Fruit fly (Drosophila melanogaster) whole organism, wandering third instar larva: ENCODE data around the gene CG12420.

Experiments
- Abd-B ChIP-seq: fragments of >200 bp; optimal IDR thresholded peaks from 2 replicates; lab custom pipeline; 2017; ENCODE audit warnings: missing biosample characterization, missing genetic modification characterization
- CG32264 ChIP-seq: fragments of 200-800 bp; sonication (Bioruptor generic); optimal IDR thresholded peaks from 2 replicates; lab custom pipeline; 2016; ENCODE audit warnings: missing biosample characterization, missing genetic modification characterization
- CG9705 ChIP-seq: fragments of 200-800 bp; sonication (Bioruptor generic); optimal IDR thresholded peaks from 2 replicates; lab custom pipeline; 2018; ENCODE audit warnings: missing biosample characterization, mild to moderate bottlenecking, missing genetic modification characterization
- CrebA ChIP-seq: fragments of 200-800 bp; sonication (Bioruptor generic); optimal IDR thresholded peaks from 2 replicates; lab custom pipeline; 2016; ENCODE audit warnings: missing biosample characterization, mild to moderate bottlenecking, missing genetic modification characterization, borderline replicate concordance
- Dfd ChIP-seq: fragments of >200 bp; optimal IDR thresholded peaks from 2 replicates; lab custom pipeline; 2017; ENCODE audit warnings: missing biosample characterization, missing genetic modification characterization
- Dif ChIP-seq: fragments of 200-275, 200-300 bp; sonication (Bioruptor generic); optimal IDR thresholded peaks from 2 replicates; lab custom pipeline; 2018; ENCODE audit warnings: missing biosample characterization, missing genetic modification characterization; ENCODE audit not compliant: partially characterized antibody
- GATAd ChIP-seq: sonication (Bioruptor generic); optimal IDR thresholded peaks from 2 replicates; lab custom pipeline; 2016; ENCODE audit warnings: missing biosample characterization, missing genetic modification characterization
- HLH106 ChIP-seq: fragments of 200-800 bp; optimal IDR thresholded peaks from 3 replicates; lab custom pipeline; 2019; ENCODE audit warnings: missing biosample characterization, mild to moderate bottlenecking, missing genetic modification characterization, moderate library complexity
- Hnf4 ChIP-seq: fragments of 200-800 bp; sonication (Bioruptor generic); optimal IDR thresholded peaks from 2 replicates; lab custom pipeline; 2016; ENCODE audit warnings: missing biosample characterization, mild to moderate bottlenecking, missing genetic modification characterization
- Hr78 ChIP-seq: fragments of >200 bp; optimal IDR thresholded peaks from 2 replicates; lab custom pipeline; 2017; ENCODE audit warnings: missing biosample characterization, missing genetic modification characterization
- Hr83 ChIP-seq: fragments of 200-300 bp; sonication (Bioruptor generic); optimal IDR thresholded peaks from 2 replicates; lab custom pipeline; 2016; ENCODE audit warnings: missing biosample characterization, mild to moderate bottlenecking, missing genetic modification characterization, moderate library complexity; ENCODE audit not compliant: poor library complexity, severe bottlenecking
- Jra ChIP-seq: sonication (Bioruptor generic); optimal IDR thresholded peaks from 2 replicates; lab custom pipeline; 2016; ENCODE audit warnings: missing biosample characterization, missing genetic modification characterization
- Mio ChIP-seq: sonication (Bioruptor generic); optimal IDR thresholded peaks from 2 replicates; lab custom pipeline; 2016; ENCODE audit warnings: missing biosample characterization, missing genetic modification characterization
- Myc ChIP-seq: fragments of >200 bp; optimal IDR thresholded peaks from 2 replicates; lab custom pipeline; 2017
- N ChIP-seq: fragments of >200 bp; optimal IDR thresholded peaks from 2 replicates; lab custom pipeline; 2018; ENCODE audit warnings: missing biosample characterization, missing external identifiers, missing genetic modification characterization
- OdsH ChIP-seq: fragments of 200-800 bp; sonication (Bioruptor generic); optimal IDR thresholded peaks from 2 replicates; lab custom pipeline; 2016; ENCODE audit warnings: missing biosample characterization, mild to moderate bottlenecking, missing genetic modification characterization
- Rel ChIP-seq, 2 experiments: fragments of 200-800 bp; sonication (Bioruptor generic) in 1 of 2; optimal IDR thresholded peaks; 2 replicates in 1 of 2; 3 replicates in 1 of 2; lab custom pipeline; 2016 to 2019; ENCODE audit warnings: mild to moderate bottlenecking in 2 of 2, missing biosample characterization in 2 of 2, missing genetic modification characterization in 2 of 2, moderate library complexity in 1 of 2
- Sp1 ChIP-seq: fragments of 200-800 bp; sonication (Bioruptor generic); optimal IDR thresholded peaks from 3 replicates; lab custom pipeline; 2019; ENCODE audit warnings: missing biosample characterization, mild to moderate bottlenecking, missing genetic modification characterization, moderate library complexity
- Vsx2 ChIP-seq: fragments of 200-300, 225-300 bp; sonication (Bioruptor generic); optimal IDR thresholded peaks from 2 replicates; lab custom pipeline; 2018; ENCODE audit warnings: missing biosample characterization, missing genetic modification characterization; ENCODE audit not compliant: partially characterized antibody
- br ChIP-seq: fragments of 200-800 bp; sonication (Bioruptor generic); optimal IDR thresholded peaks from 2 replicates; lab custom pipeline; 2016; ENCODE audit warnings: missing biosample characterization, missing genetic modification characterization
- brk ChIP-seq: fragments of 200-800 bp; sonication (Bioruptor generic); optimal IDR thresholded peaks from 2 replicates; lab custom pipeline; 2016; ENCODE audit warnings: missing biosample characterization, mild to moderate bottlenecking, missing genetic modification characterization
- dl ChIP-seq, 2 experiments: fragments of 175-275, 200-275 bp in 1 of 2; fragments of 200-275 bp in 1 of 2; sonication (Bioruptor generic); optimal IDR thresholded peaks; lab custom pipeline; 2018; ENCODE audit warnings: mild to moderate bottlenecking in 2 of 2, missing biosample characterization in 2 of 2, missing genetic modification characterization in 2 of 2, moderate library complexity in 2 of 2; ENCODE audit not compliant: partially characterized antibody in 2 of 2, insufficient read depth in 1 of 2
- dmrt93B ChIP-seq: fragments of 200-800 bp; sonication (Bioruptor generic); optimal IDR thresholded peaks from 2 replicates; lab custom pipeline; 2018; ENCODE audit warnings: missing biosample characterization, mild to moderate bottlenecking, missing genetic modification characterization
- dsf ChIP-seq: sonication (Bioruptor generic); optimal IDR thresholded peaks from 2 replicates; lab custom pipeline; 2016; ENCODE audit warnings: missing biosample characterization, missing genetic modification characterization, borderline replicate concordance
- ey ChIP-seq: fragments of 200-800 bp; sonication (Bioruptor generic); optimal IDR thresholded peaks from 2 replicates; lab custom pipeline; 2016; ENCODE audit warnings: missing biosample characterization, missing genetic modification characterization
- foxo ChIP-seq, 2 experiments: fragments of 200-800 bp; sonication (Bioruptor generic); optimal IDR thresholded peaks; 2 replicates in 1 of 2; 3 replicates in 1 of 2; lab custom pipeline; 2016 to 2017; ENCODE audit warnings: missing biosample characterization in 2 of 2, missing genetic modification characterization in 2 of 2
- fru ChIP-seq: fragments of 200-800 bp; sonication (Bioruptor generic); optimal IDR thresholded peaks from 3 replicates; lab custom pipeline; 2016; ENCODE audit warnings: missing biosample characterization, mild to moderate bottlenecking, missing genetic modification characterization
- h ChIP-seq: fragments of 200-800 bp; sonication (Bioruptor generic); optimal IDR thresholded peaks from 3 replicates; lab custom pipeline; 2016; ENCODE audit warnings: missing biosample characterization, mild to moderate bottlenecking, missing genetic modification characterization
- jim ChIP-seq: fragments of 175-275, 200-325 bp; sonication (Bioruptor generic); optimal IDR thresholded peaks from 2 replicates; lab custom pipeline; 2016; ENCODE audit warnings: missing biosample characterization, mild to moderate bottlenecking, missing genetic modification characterization
- lola ChIP-seq: fragments of >200 bp; optimal IDR thresholded peaks from 2 replicates; lab custom pipeline; 2017; ENCODE audit warnings: missing biosample characterization, missing genetic modification characterization
- pan ChIP-seq: fragments of >200 bp; optimal IDR thresholded peaks from 2 replicates; lab custom pipeline; 2017
- psq ChIP-seq: fragments of 200-800 bp; sonication (Bioruptor generic); optimal IDR thresholded peaks from 3 replicates; lab custom pipeline; 2017; ENCODE audit warnings: missing biosample characterization, mild to moderate bottlenecking, missing genetic modification characterization, moderate library complexity
- rgr ChIP-seq: fragments of 200-800 bp; sonication (Bioruptor generic); optimal IDR thresholded peaks from 3 replicates; lab custom pipeline; 2016; ENCODE audit warnings: missing biosample characterization, mild to moderate bottlenecking, missing genetic modification characterization
- sage ChIP-seq: fragments of 200-800 bp; sonication (Bioruptor generic); optimal IDR thresholded peaks from 2 replicates; lab custom pipeline; 2016; ENCODE audit warnings: missing biosample characterization, mild to moderate bottlenecking, missing genetic modification characterization
- sv ChIP-seq: fragments of 200-800 bp; sonication (Bioruptor generic); optimal IDR thresholded peaks from 3 replicates; lab custom pipeline; 2016; ENCODE audit warnings: missing biosample characterization, missing genetic modification characterization
- tai ChIP-seq: sonication (Bioruptor generic); optimal IDR thresholded peaks from 2 replicates; lab custom pipeline; 2016; ENCODE audit warnings: missing biosample characterization, missing genetic modification characterization
- usp ChIP-seq: fragments of >200 bp; optimal IDR thresholded peaks from 2 replicates; lab custom pipeline; 2017; ENCODE audit warnings: missing biosample characterization, missing genetic modification characterization
- woc ChIP-seq: sonication (Bioruptor generic); optimal IDR thresholded peaks from 2 replicates; lab custom pipeline; 2016; ENCODE audit warnings: missing biosample characterization, mild to moderate bottlenecking, missing genetic modification characterization

Gene CG12420

dm6 chr3R:10268865-10269442, 46.5 kb downstream of the CG12420 start:
- TF ChIP-seq CG9705 (GFP tag; lab: Kevin White, UChicago) (peak; percentile 31), Dfd (GFP tag; lab: Kevin White, UChicago) (no peak), CG32264 (GFP tag; lab: Kevin White, UChicago) (peak; percentile 67), Hnf4 (GFP tag; lab: Kevin White, UChicago) (peak; percentile 67), Sp1 (GFP tag; lab: Kevin White, UChicago) (peak; percentile 71), brk (GFP tag; lab: Kevin White, UChicago) (peak; percentile 37), rgr (GFP tag; lab: Kevin White, UChicago) (peak; percentile 87), ey (GFP tag; lab: Kevin White, UChicago) (peak; percentile 80), Abd-B (GFP tag; lab: Kevin White, UChicago) (no peak), Jra (GFP tag; lab: Kevin White, UChicago) (peak; percentile 67), Vsx2 (GFP tag; lab: Kevin White, UChicago) (no peak), br (GFP tag; lab: Kevin White, UChicago) (peak; percentile 91), psq (GFP tag; lab: Kevin White, UChicago) (peak; percentile 57), dmrt93B (GFP tag; lab: Kevin White, UChicago) (peak; percentile 70), Rel (GFP tag; optimal IDR thresholded peaks at IDR 0.05; lab: Kevin White, UChicago) (no peak), Rel (tag; optimal IDR thresholded peaks at IDR 0.05; lab: Kevin White, UChicago) (no peak), fru (peak; percentile 83), foxo (GFP tag; optimal IDR thresholded peaks at IDR 0.05; lab: Kevin White, UChicago) (peak in 1 of 2 experiments; percentile 84), Hr83 (peak; percentile 52), dsf (peak; percentile 18), sage (GFP tag; lab: Kevin White, UChicago) (peak; percentile 72), GATAd (GFP tag; lab: Kevin White, UChicago) (peak; percentile 39), usp (GFP tag; lab: Kevin White, UChicago) (no peak), woc (peak; percentile 20), HLH106 (tag; lab: Kevin White, UChicago) (peak; percentile 85), Dif (GFP tag; lab: Kevin White, UChicago) (no peak), OdsH (peak; percentile 76), sv (GFP tag; lab: Kevin White, UChicago) (no peak), h (peak; percentile 91), CrebA (peak; percentile 9), pan (no peak), Mio (GFP tag; lab: Kevin White, UChicago) (no peak), jim (GFP tag; lab: Kevin White, UChicago) (no peak), dl (GFP tag; optimal IDR thresholded peaks at IDR 0.05; lab: Kevin White, UChicago; ENCODE audit: insufficient read depth in 1 of 2, partially characterized antibody in 2 of 2) (no peak), Myc (no peak), tai (GFP tag; lab: Kevin White, UChicago) (no peak), Hr78 (GFP tag; lab: Kevin White, UChicago) (no peak), lola (GFP tag; lab: Kevin White, UChicago) (no peak), N (no peak)

dm6 chr3R:10269921-10270431, 47.5 kb downstream of the CG12420 start:
- TF ChIP-seq Hr78 (GFP tag; lab: Kevin White, UChicago) = no peak
- TF ChIP-seq Dfd (GFP tag; lab: Kevin White, UChicago) = no peak
- TF ChIP-seq jim (GFP tag; lab: Kevin White, UChicago) = no peak
- TF ChIP-seq pan = no peak
- TF ChIP-seq Myc = no peak
- TF ChIP-seq, all 38 proteins: peak for 0
